Worm (Caenorhabditis elegans) whole organism, mixed stage, embryonic: ENCODE data around the gene F59A6.11.

ENCODE experiments used
- M03D4.4 ChIP-seq: sonication (generic microtip); optimal IDR thresholded peaks from 2 replicates; lab custom pipeline; 2017; ENCODE audit warnings: mild to moderate bottlenecking, missing genetic modification characterization, missing compliant biosample characterization
- blmp-1 ChIP-seq: fragments of 150-350 bp; optimal IDR thresholded peaks from 2 replicates; lab custom pipeline; 2014; ENCODE audit warnings: missing biosample characterization, missing genetic modification characterization
- ceh-39 ChIP-seq: fragments of 150-350 bp; optimal IDR thresholded peaks from 2 replicates; lab custom pipeline; 2014; ENCODE audit warnings: missing biosample characterization, missing genetic modification characterization
- ceh-43 ChIP-seq: fragments of 200-800 bp; sonication (Bioruptor generic); optimal IDR thresholded peaks from 2 replicates; lab custom pipeline; 2018; ENCODE audit warnings: mild to moderate bottlenecking, missing genetic modification characterization, moderate library complexity, missing compliant biosample characterization
- ceh-83 ChIP-seq: fragments of 200-800 bp; sonication (Bioruptor generic); optimal IDR thresholded peaks from 2 replicates; lab custom pipeline; 2018; ENCODE audit warnings: mild to moderate bottlenecking, missing genetic modification characterization, missing compliant biosample characterization
- ces-1 ChIP-seq: fragments of 150-350 bp; optimal IDR thresholded peaks from 2 replicates; lab custom pipeline; 2014; ENCODE audit warnings: missing biosample characterization, missing genetic modification reagents, missing genetic modification characterization
- drap-1 ChIP-seq: fragments of 200-800 bp; sonication (Bioruptor generic); optimal IDR thresholded peaks from 3 replicates; lab custom pipeline; 2018; ENCODE audit warnings: mild to moderate bottlenecking, missing genetic modification characterization, missing compliant biosample characterization
- elt-1 ChIP-seq: sonication (generic microtip); optimal IDR thresholded peaks from 2 replicates; lab custom pipeline; 2017; ENCODE audit warnings: missing genetic modification characterization, mild to moderate bottlenecking, missing compliant biosample characterization, antibody characterized with exemption, moderate library complexity, borderline replicate concordance; ENCODE audit not compliant: insufficient read depth
- elt-3 ChIP-seq: fragments of 150-350 bp; optimal IDR thresholded peaks from 2 replicates; lab custom pipeline; 2014; ENCODE audit warnings: missing biosample characterization, missing genetic modification characterization
- flh-1 ChIP-seq: fragments of 200-800 bp; sonication (Bioruptor generic); optimal IDR thresholded peaks from 2 replicates; lab custom pipeline; 2018; ENCODE audit warnings: mild to moderate bottlenecking, missing genetic modification characterization, moderate library complexity, missing compliant biosample characterization
- ham-2 ChIP-seq: fragments of 200-800 bp; sonication (Bioruptor generic); optimal IDR thresholded peaks from 2 replicates; lab custom pipeline; 2018; ENCODE audit warnings: mild to moderate bottlenecking, missing genetic modification characterization, missing compliant biosample characterization
- hlh-1 ChIP-seq: fragments of 150-350 bp; optimal IDR thresholded peaks from 2 replicates; lab custom pipeline; 2014; ENCODE audit warnings: missing biosample characterization, missing genetic modification reagents, missing genetic modification characterization
- lin-13 ChIP-seq: fragments of 150-350 bp; optimal IDR thresholded peaks from 2 replicates; lab custom pipeline; 2014; ENCODE audit warnings: missing biosample characterization, missing genetic modification characterization
- lin-32 ChIP-seq: fragments of 200-800 bp; sonication (Bioruptor generic); optimal IDR thresholded peaks from 2 replicates; lab custom pipeline; 2018; ENCODE audit warnings: mild to moderate bottlenecking, missing genetic modification characterization, missing compliant biosample characterization
- lsy-2 ChIP-seq: fragments of 150-350 bp; optimal IDR thresholded peaks from 2 replicates; lab custom pipeline; 2014; ENCODE audit warnings: missing biosample characterization, missing genetic modification characterization
- mab-5 ChIP-seq: fragments of 150-350 bp; optimal IDR thresholded peaks from 2 replicates; lab custom pipeline; 2014; ENCODE audit warnings: missing biosample characterization, missing genetic modification characterization
- mep-1 ChIP-seq: fragments of 150-350 bp; optimal IDR thresholded peaks from 2 replicates; lab custom pipeline; 2017; ENCODE audit warnings: missing biosample characterization, missing genetic modification reagents, missing genetic modification characterization, inconsistent platforms
- mls-2 ChIP-seq: sonication (generic microtip); optimal IDR thresholded peaks from 2 replicates; lab custom pipeline; 2016; ENCODE audit warnings: mild to moderate bottlenecking, missing genetic modification characterization, moderate library complexity, missing compliant biosample characterization
- nhr-12 ChIP-seq: fragments of 150-350 bp; optimal IDR thresholded peaks from 2 replicates; lab custom pipeline; 2014; ENCODE audit warnings: missing biosample characterization, missing genetic modification characterization
- nhr-2 ChIP-seq: fragments of 150-350 bp; optimal IDR thresholded peaks from 2 replicates; lab custom pipeline; 2014; ENCODE audit warnings: missing biosample characterization, missing genetic modification characterization
- nhr-28 ChIP-seq: fragments of 150-350 bp; optimal IDR thresholded peaks from 2 replicates; lab custom pipeline; 2014; ENCODE audit warnings: missing biosample characterization, missing genetic modification characterization
- nhr-76 ChIP-seq: sonication (generic microtip); optimal IDR thresholded peaks from 2 replicates; lab custom pipeline; 2017; ENCODE audit warnings: missing biosample characterization, missing genetic modification characterization
- pha-4 ChIP-seq: fragments of 150-350 bp; optimal IDR thresholded peaks from 2 replicates; lab custom pipeline; 2018; ENCODE audit warnings: missing biosample characterization, missing genetic modification reagents, missing genetic modification characterization
- sem-2 ChIP-seq: fragments of 200-800 bp; sonication (Bioruptor generic); optimal IDR thresholded peaks from 2 replicates; lab custom pipeline; 2018; ENCODE audit warnings: mild to moderate bottlenecking, missing genetic modification characterization, missing compliant biosample characterization
- snpc-4 ChIP-seq: fragments of 150-350 bp; optimal IDR thresholded peaks from 2 replicates; lab custom pipeline; 2014; ENCODE audit warnings: missing biosample characterization, missing genetic modification characterization
- sptf-1 ChIP-seq: sonication (generic microtip); optimal IDR thresholded peaks from 2 replicates; lab custom pipeline; 2017; ENCODE audit warnings: mild to moderate bottlenecking, missing genetic modification characterization, moderate library complexity, missing compliant biosample characterization
- tbx-8 ChIP-seq: fragments of 200-800 bp; sonication (Bioruptor generic); optimal IDR thresholded peaks from 2 replicates; lab custom pipeline; 2018; ENCODE audit warnings: mild to moderate bottlenecking, missing genetic modification characterization, moderate library complexity, missing compliant biosample characterization
- unc-120 ChIP-seq: sonication (generic microtip); optimal IDR thresholded peaks from 2 replicates; lab custom pipeline; 2017; ENCODE audit warnings: missing genetic modification characterization, missing compliant biosample characterization; ENCODE audit not compliant: poor library complexity, severe bottlenecking
- unc-39 ChIP-seq: fragments of 150-350 bp; optimal IDR thresholded peaks from 2 replicates; lab custom pipeline; 2014; ENCODE audit warnings: missing biosample characterization, missing genetic modification characterization
- unc-62 ChIP-seq: fragments of 150-350 bp; optimal IDR thresholded peaks from 2 replicates; lab custom pipeline; 2014; ENCODE audit warnings: missing biosample characterization, missing genetic modification reagents, missing genetic modification characterization
- zip-8 ChIP-seq: fragments of 150-350 bp; optimal IDR thresholded peaks from 2 replicates; lab custom pipeline; 2014; ENCODE audit warnings: missing biosample characterization, missing genetic modification characterization
- ztf-11 ChIP-seq: fragments of 150-350 bp; optimal IDR thresholded peaks from 2 replicates; lab custom pipeline; 2014; ENCODE audit warnings: missing biosample characterization, missing genetic modification characterization

F59A6.11 gene

ce11 chrII:5016144-5016543, 17.6 kb upstream of the F59A6.11 start:
- TF ChIP-seq elt-3 (no peak), ceh-83 (GFP tag; lab: Kevin White, UChicago) (no peak), zip-8 (tag; lab: Kevin White, UChicago) (peak; percentile 78), nhr-12 (tag; lab: Kevin White, UChicago) (no peak), sem-2 (no peak), ceh-39 (tag; lab: Kevin White, UChicago) (peak; percentile 70), lin-32 (GFP tag; lab: Kevin White, UChicago) (no peak), nhr-2 (peak; percentile 89), nhr-28 (tag; lab: Kevin White, UChicago) (no peak), hlh-1 (tag; lab: Kevin White, UChicago) (no peak)

- no peak for TF ChIP-seq mep-1
- TF ChIP-seq, all 35 proteins: peak for 0
Observed at ce11 chrII:5014399-5014798, 15.8 kb upstream of the F59A6.11 start, which contains the start of gene F59A6.2. F59A6.2 (plus strand) TSS chrII:5014699.

ce11 chrII:5011978-5012377, 13.4 kb upstream of the F59A6.11 start, which contains the start of gene F59A6.12:
F59A6.12 (minus strand) TSS chrII:5012078.
- TF ChIP-seq flh-1 (no peak), mab-5 (tag; lab: Kevin White, UChicago) (no peak), nhr-12 (tag; lab: Kevin White, UChicago) (no peak), mep-1 (no peak), unc-120 (tag; lab: Kevin White, UChicago) (no peak), snpc-4 (tag; lab: Kevin White, UChicago) (no peak), elt-1 (tag; lab: Kevin White, UChicago) (no peak), ceh-43 (GFP tag; lab: Kevin White, UChicago) (no peak), pha-4 (no peak), zip-8 (tag; lab: Kevin White, UChicago) (no peak), tbx-8 (GFP tag; lab: Kevin White, UChicago) (no peak), drap-1 (no peak), lin-32 (GFP tag; lab: Kevin White, UChicago) (no peak)

- TF ChIP-seq lin-32 (GFP tag; lab: Kevin White, UChicago) (no peak), sptf-1 (tag; lab: Kevin White, UChicago) (no peak), nhr-12 (tag; lab: Kevin White, UChicago) (no peak), blmp-1 (no peak), drap-1 (no peak), nhr-76 (tag; lab: Kevin White, UChicago) (no peak), mab-5 (tag; lab: Kevin White, UChicago) (no peak)
- TF ChIP-seq, all 35 proteins: peak for 0
Observed at ce11 chrII:5008033-5008432, 9.5 kb upstream of the F59A6.11 start, which contains the start of gene F59A6.3. F59A6.3 (plus strand) TSS chrII:5008333.

- TF ChIP-seq lin-32 (GFP tag; lab: Kevin White, UChicago): no peak
- no peak for TF ChIP-seq hlh-1 (tag; lab: Kevin White, UChicago)
- no peak for TF ChIP-seq nhr-12 (tag; lab: Kevin White, UChicago)
- TF ChIP-seq ces-1 (GFP tag; lab: Kevin White, UChicago): no peak
- TF ChIP-seq nhr-76 (tag; lab: Kevin White, UChicago): no peak
- TF ChIP-seq ham-2 (GFP tag; lab: Kevin White, UChicago): no peak
- TF ChIP-seq nhr-28 (tag; lab: Kevin White, UChicago): no peak
- no peak for TF ChIP-seq mls-2 (tag; lab: Kevin White, UChicago)
- no peak for TF ChIP-seq unc-39 (tag; lab: Kevin White, UChicago)
- TF ChIP-seq mab-5 (tag; lab: Kevin White, UChicago): no peak
- no peak for TF ChIP-seq blmp-1
- TF ChIP-seq M03D4.4 (tag; lab: Kevin White, UChicago): no peak
- no peak for TF ChIP-seq unc-62 (GFP tag; lab: Kevin White, UChicago)
- TF ChIP-seq sem-2: no peak
- TF ChIP-seq lsy-2: no peak
- no peak for TF ChIP-seq flh-1
- no peak for TF ChIP-seq lin-13
- TF ChIP-seq drap-1: no peak
- no peak for TF ChIP-seq pha-4
- TF ChIP-seq ztf-11 (tag; lab: Kevin White, UChicago): no peak
Observed at ce11 chrII:5004781-5005180, 6.2 kb upstream of the F59A6.11 start, which contains the start of gene F59A6.4. F59A6.4 (plus strand) TSS chrII:5005081.
